Worm (Caenorhabditis elegans) whole organism, mixed stage, embryonic: ENCODE measurements around the gene hpo-28.

Experiments
- ceh-43 ChIP-seq: fragments of 200-800 bp; sonication (Bioruptor generic); optimal IDR thresholded peaks from 2 replicates; lab custom pipeline; 2018; ENCODE audit warnings: mild to moderate bottlenecking, missing genetic modification characterization, moderate library complexity, missing compliant biosample characterization
- lin-13 ChIP-seq: fragments of 150-350 bp; optimal IDR thresholded peaks from 2 replicates; lab custom pipeline; 2014; ENCODE audit warnings: missing biosample characterization, missing genetic modification characterization
- lsy-2 ChIP-seq: fragments of 150-350 bp; optimal IDR thresholded peaks from 2 replicates; lab custom pipeline; 2014; ENCODE audit warnings: missing biosample characterization, missing genetic modification characterization
- nhr-76 ChIP-seq: sonication (generic microtip); optimal IDR thresholded peaks from 2 replicates; lab custom pipeline; 2017; ENCODE audit warnings: missing biosample characterization, missing genetic modification characterization
- sem-2 ChIP-seq: fragments of 200-800 bp; sonication (Bioruptor generic); optimal IDR thresholded peaks from 2 replicates; lab custom pipeline; 2018; ENCODE audit warnings: mild to moderate bottlenecking, missing genetic modification characterization, missing compliant biosample characterization
- unc-62 ChIP-seq: fragments of 150-350 bp; optimal IDR thresholded peaks from 2 replicates; lab custom pipeline; 2014; ENCODE audit warnings: missing biosample characterization, missing genetic modification reagents, missing genetic modification characterization

DNA sequence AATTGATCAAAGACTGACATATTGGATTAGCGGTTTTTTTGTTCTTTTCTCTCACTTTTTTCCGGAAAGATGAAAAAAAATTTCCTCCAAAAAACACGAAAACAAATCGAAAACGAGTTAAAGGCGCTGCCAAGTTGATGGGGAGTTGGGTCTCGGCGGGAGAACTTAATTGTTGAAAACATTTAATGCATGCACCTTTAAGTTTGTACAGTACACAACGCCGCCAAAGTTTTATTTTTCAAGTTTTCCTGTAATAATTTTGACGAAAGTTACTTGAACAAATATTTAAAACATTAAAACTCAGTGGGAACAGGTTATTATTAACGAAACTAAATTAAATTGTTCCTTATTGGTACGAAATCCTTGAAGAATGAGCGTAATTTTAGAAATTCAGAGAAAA lies 7.6 kb downstream of the hpo-28 start:
- no peak for TF ChIP-seq lin-13 (tag; lab: Kevin White, UChicago)
- TF ChIP-seq unc-62 = no peak
- no peak for TF ChIP-seq nhr-76 (tag; lab: Kevin White, UChicago)
- no peak for TF ChIP-seq ceh-43 (GFP tag; lab: Kevin White, UChicago)
- TF ChIP-seq lsy-2 (tag; lab: Kevin White, UChicago) = no peak
- TF ChIP-seq sem-2 (GFP tag; lab: Kevin White, UChicago) = no peak
